Worm (Caenorhabditis elegans) whole organism, L2 larva: ENCODE measurements around the gene C17A2.2.

ENCODE experiments used
- C34F6.9 ChIP-seq: fragments of 150-350 bp; optimal IDR thresholded peaks from 2 replicates; lab custom pipeline; 2014; ENCODE audit warnings: missing biosample characterization, missing genetic modification characterization
- F13H6.1 ChIP-seq: sonication (generic microtip); optimal IDR thresholded peaks from 2 replicates; lab custom pipeline; 2016; ENCODE audit warnings: missing genetic modification characterization, missing compliant biosample characterization
- Y55F3AM.14 ChIP-seq: fragments of 200-800 bp; sonication (Bioruptor generic); optimal IDR thresholded peaks from 2 replicates; lab custom pipeline; 2018; ENCODE audit warnings: mild to moderate bottlenecking, missing genetic modification characterization, missing compliant biosample characterization
- ZK546.5 ChIP-seq: sonication (generic microtip); optimal IDR thresholded peaks from 2 replicates; lab custom pipeline; 2017; ENCODE audit warnings: missing biosample characterization, missing genetic modification characterization
- alr-1 ChIP-seq: fragments of 150-350 bp; optimal IDR thresholded peaks from 2 replicates; lab custom pipeline; 2014; ENCODE audit warnings: missing biosample characterization, missing genetic modification characterization
- aly-2 ChIP-seq: fragments of 150-350 bp; optimal IDR thresholded peaks from 2 replicates; lab custom pipeline; 2014; ENCODE audit warnings: missing biosample characterization, missing genetic modification characterization
- ama-1 ChIP-seq: fragments of 150-350 bp; optimal IDR thresholded peaks from 2 replicates; lab custom pipeline; 2018; ENCODE audit warnings: inconsistent platforms
- blmp-1 ChIP-seq: sonication (generic microtip); optimal IDR thresholded peaks from 2 replicates; lab custom pipeline; 2017; ENCODE audit warnings: missing genetic modification characterization, mild to moderate bottlenecking, missing compliant biosample characterization, antibody characterized with exemption, moderate library complexity; ENCODE audit not compliant: insufficient read depth
- ceh-16 ChIP-seq: fragments of 150-350 bp; optimal IDR thresholded peaks from 2 replicates; lab custom pipeline; 2014; ENCODE audit warnings: missing biosample characterization, missing genetic modification characterization
- ceh-82 ChIP-seq: fragments of 150-350 bp; optimal IDR thresholded peaks from 2 replicates; lab custom pipeline; 2014; ENCODE audit warnings: missing biosample characterization, missing genetic modification characterization
- crh-2 ChIP-seq: sonication (generic microtip); optimal IDR thresholded peaks from 2 replicates; lab custom pipeline; 2017; ENCODE audit warnings: missing biosample characterization, missing genetic modification characterization
- elt-1 ChIP-seq: fragments of 150-350 bp; optimal IDR thresholded peaks from 2 replicates; lab custom pipeline; 2014; ENCODE audit warnings: missing biosample characterization, missing genetic modification characterization
- elt-3 ChIP-seq: sonication (generic microtip); optimal IDR thresholded peaks from 2 replicates; lab custom pipeline; 2017; ENCODE audit warnings: missing biosample characterization, missing genetic modification characterization
- gmeb-1 ChIP-seq: fragments of 150-350 bp; optimal IDR thresholded peaks from 2 replicates; lab custom pipeline; 2014; ENCODE audit warnings: missing biosample characterization, missing genetic modification characterization
- lin-11 ChIP-seq: fragments of 150-350 bp; sonication (generic microtip); optimal IDR thresholded peaks from 2 replicates; lab custom pipeline; 2014; ENCODE audit warnings: missing biosample characterization, missing genetic modification characterization, inconsistent platforms, mixed read lengths
- lin-39 ChIP-seq: fragments of 150-350 bp; optimal IDR thresholded peaks from 2 replicates; lab custom pipeline; 2014; ENCODE audit warnings: missing biosample characterization, missing genetic modification reagents, missing genetic modification characterization
- lsy-2 ChIP-seq, 2 experiments: fragments of 150-350 bp in 1 of 2; sonication (generic microtip) in 1 of 2; optimal IDR thresholded peaks; 2 replicates each; lab custom pipeline; 2014 to 2017; ENCODE audit warnings: missing biosample characterization in 2 of 2, missing genetic modification characterization in 2 of 2
- mab-5 ChIP-seq: fragments of 150-350 bp; optimal IDR thresholded peaks from 2 replicates; lab custom pipeline; 2014; ENCODE audit warnings: missing biosample characterization, missing genetic modification characterization
- nhr-11 ChIP-seq: fragments of 150-350 bp; optimal IDR thresholded peaks from 2 replicates; lab custom pipeline; 2014; ENCODE audit warnings: missing biosample characterization, missing genetic modification characterization
- nhr-12 ChIP-seq: fragments of 150-350 bp; optimal IDR thresholded peaks from 2 replicates; lab custom pipeline; 2014; ENCODE audit warnings: missing biosample characterization, missing genetic modification characterization
- nhr-21 ChIP-seq: fragments of 150-350 bp; optimal IDR thresholded peaks from 2 replicates; lab custom pipeline; 2014; ENCODE audit warnings: missing biosample characterization, missing genetic modification characterization
- nhr-23 ChIP-seq: fragments of 150-350 bp; optimal IDR thresholded peaks from 2 replicates; lab custom pipeline; 2014; ENCODE audit warnings: missing biosample characterization, missing genetic modification reagents, missing genetic modification characterization
- nhr-237 ChIP-seq: fragments of 150-350 bp; optimal IDR thresholded peaks from 2 replicates; lab custom pipeline; 2014; ENCODE audit warnings: missing biosample characterization, missing genetic modification characterization
- nhr-25 ChIP-seq: fragments of 150-350 bp; sonication (generic microtip); optimal IDR thresholded peaks from 3 replicates; lab custom pipeline; 2014; ENCODE audit warnings: missing biosample characterization, missing genetic modification characterization
- nhr-6 ChIP-seq: fragments of 150-350 bp; optimal IDR thresholded peaks from 2 replicates; lab custom pipeline; 2014; ENCODE audit warnings: missing biosample characterization, missing genetic modification characterization
- peb-1 ChIP-seq: fragments of 150-350 bp; optimal IDR thresholded peaks from 2 replicates; lab custom pipeline; 2014; ENCODE audit warnings: missing biosample characterization, missing genetic modification characterization
- sem-4 ChIP-seq: fragments of 150-350 bp; optimal IDR thresholded peaks from 2 replicates; lab custom pipeline; 2014; ENCODE audit warnings: missing biosample characterization, missing genetic modification reagents, missing genetic modification characterization
- skn-1 ChIP-seq: sonication (generic microtip); optimal IDR thresholded peaks from 2 replicates; lab custom pipeline; 2017; ENCODE audit warnings: missing biosample characterization, missing genetic modification characterization
- sma-3 ChIP-seq: sonication (generic microtip); optimal IDR thresholded peaks from 2 replicates; lab custom pipeline; 2016; ENCODE audit warnings: missing genetic modification reagents, missing genetic modification characterization, missing compliant biosample characterization
- sma-9 ChIP-seq, 2 experiments: fragments of 150-350 bp in 1 of 2; sonication (generic microtip) in 1 of 2; optimal IDR thresholded peaks; 2 replicates each; lab custom pipeline; 2014 to 2016; ENCODE audit warnings: missing genetic modification characterization in 2 of 2, mild to moderate bottlenecking in 1 of 2, missing biosample characterization in 1 of 2, missing compliant biosample characterization in 1 of 2, missing genetic modification reagents in 1 of 2, moderate library complexity in 1 of 2
- snpc-4 ChIP-seq: fragments of 150-350 bp; optimal IDR thresholded peaks from 2 replicates; lab custom pipeline; 2014; ENCODE audit warnings: missing biosample characterization, missing genetic modification characterization
- unc-39 ChIP-seq: fragments of 150-350 bp; optimal IDR thresholded peaks from 2 replicates; lab custom pipeline; 2014; ENCODE audit warnings: missing biosample characterization, missing genetic modification characterization
- unc-55 ChIP-seq: fragments of 150-350 bp; sonication (generic microtip); optimal IDR thresholded peaks from 3 replicates; lab custom pipeline; 2014; ENCODE audit warnings: missing biosample characterization, missing genetic modification reagents, missing genetic modification characterization
- zag-1 ChIP-seq: fragments of 150-350 bp; optimal IDR thresholded peaks from 2 replicates; lab custom pipeline; 2014; ENCODE audit warnings: missing biosample characterization, missing genetic modification characterization
- ztf-1 ChIP-seq: fragments of 200-800 bp; sonication (Bioruptor generic); conservative IDR thresholded peaks from 2 replicates; pipeline ENCODE4 v1.3.6; 2022; ENCODE audit warnings: missing genetic modification characterization, missing compliant biosample characterization
- ztf-11 ChIP-seq: sonication (generic microtip); optimal IDR thresholded peaks from 2 replicates; lab custom pipeline; 2017; ENCODE audit warnings: missing biosample characterization, missing genetic modification characterization
- ztf-4 ChIP-seq: fragments of 150-350 bp; optimal IDR thresholded peaks from 2 replicates; lab custom pipeline; 2014; ENCODE audit warnings: missing biosample characterization, missing genetic modification characterization

Gene C17A2.2

ce11 chrII:3846028-3846427 lies at the start of gene C17A2.2:
Gene C17A2.2 (plus strand): TSS chrII:3846328.
- no peak for TF ChIP-seq sma-9 (GFP tag; optimal IDR thresholded peaks at IDR 0.05; lab: Kevin White, UChicago)
- no peak for TF ChIP-seq sma-9 (tag; optimal IDR thresholded peaks at IDR 0.05; lab: Kevin White, UChicago)
- TF ChIP-seq nhr-21, result no peak
- TF ChIP-seq lin-39 (tag; lab: Kevin White, UChicago), result no peak
- no peak for TF ChIP-seq skn-1
- no peak for TF ChIP-seq peb-1 (tag; lab: Kevin White, UChicago)
- no peak for TF ChIP-seq zag-1 (tag; lab: Kevin White, UChicago)
- no peak for TF ChIP-seq F13H6.1 (tag; lab: Kevin White, UChicago)
- no peak for TF ChIP-seq sma-3 (GFP tag; lab: Kevin White, UChicago)
- TF ChIP-seq lin-11 (tag; lab: Kevin White, UChicago), result no peak
- no peak for TF ChIP-seq crh-2
- TF ChIP-seq ama-1 (lab: Kevin White, UChicago), result no peak
- no peak for TF ChIP-seq lsy-2 (tag; optimal IDR thresholded peaks at IDR 0.05; lab: Kevin White, UChicago)
- no peak for TF ChIP-seq aly-2 (tag; lab: Kevin White, UChicago)
- TF ChIP-seq nhr-237, result no peak
- TF ChIP-seq blmp-1 (tag; lab: Kevin White, UChicago), result no peak
- TF ChIP-seq ztf-4 (tag; lab: Kevin White, UChicago), result no peak

DNA sequence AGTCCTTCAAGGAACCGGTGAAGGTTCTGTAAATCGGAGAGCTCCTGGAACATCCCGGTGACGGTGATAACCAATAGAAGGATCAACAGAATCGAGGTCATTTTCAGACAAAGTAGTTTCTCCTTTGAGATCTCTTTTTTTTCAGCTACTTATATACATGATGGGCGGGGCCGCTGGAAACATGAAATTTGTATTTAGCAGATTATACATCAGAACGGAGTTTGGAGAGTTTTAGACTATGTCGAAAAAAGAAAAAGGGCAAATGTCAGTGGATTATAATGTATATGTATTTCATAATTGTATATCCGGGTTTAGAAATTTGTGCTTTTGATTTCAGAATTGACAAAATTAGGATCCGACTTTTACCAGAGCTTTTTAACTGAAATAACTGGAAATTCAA lies 42.9 kb upstream of the C17A2.2 start, which contains the start of gene ins-32:
TSS of gene ins-32 (minus strand) at position 101 of the 400 bp plus-strand sequence.
- TF ChIP-seq C34F6.9 (no peak), nhr-237 (no peak), Y55F3AM.14 (no peak), crh-2 (no peak), elt-3 (no peak), nhr-12 (tag; lab: Kevin White, UChicago) (no peak), ceh-16 (tag; lab: Kevin White, UChicago) (no peak)
- TF ChIP-seq, all 48 proteins: peak for 0

DNA sequence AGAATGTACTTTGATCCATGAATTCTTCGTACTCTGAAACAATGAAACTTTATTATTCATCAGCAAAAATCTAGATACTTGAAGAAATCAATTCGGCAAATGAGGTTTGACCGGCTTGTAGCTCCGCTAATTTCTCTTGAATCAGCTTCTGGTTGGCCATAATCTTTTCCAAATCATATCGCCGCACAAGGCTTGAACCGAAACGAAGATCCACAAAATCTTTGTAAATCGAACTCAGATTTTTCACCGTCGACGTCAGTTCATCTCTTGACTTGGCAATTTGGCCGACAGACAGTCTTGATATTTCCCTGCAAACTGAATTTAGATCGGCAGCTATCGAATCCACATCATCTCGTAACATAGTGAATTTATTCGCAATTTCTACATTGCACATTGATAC lies 40.6 kb upstream of the C17A2.2 start:
- TF ChIP-seq sma-3 (GFP tag; lab: Kevin White, UChicago) (no peak), sem-4 (no peak), gmeb-1 (tag; lab: Kevin White, UChicago) (no peak), C34F6.9 (no peak), Y55F3AM.14 (no peak), lin-11 (tag; lab: Kevin White, UChicago) (no peak), elt-1 (tag; lab: Kevin White, UChicago) (no peak), ama-1 (lab: Kevin White, UChicago) (no peak), unc-55 (GFP tag; lab: Kevin White, UChicago) (no peak), lsy-2 (tag; optimal IDR thresholded peaks at IDR 0.05; lab: Kevin White, UChicago) (no peak), ceh-16 (tag; lab: Kevin White, UChicago) (no peak), nhr-237 (no peak), alr-1 (no peak), nhr-23 (tag; lab: Kevin White, UChicago) (no peak), ceh-82 (no peak)
- TF ChIP-seq, all 48 proteins: peak for 0

- no peak for TF ChIP-seq F13H6.1 (tag; lab: Kevin White, UChicago)
- no peak for TF ChIP-seq snpc-4
- no peak for TF ChIP-seq nhr-6
- TF ChIP-seq sem-4, result no peak
- TF ChIP-seq nhr-237, result no peak
- TF ChIP-seq alr-1, result no peak
- TF ChIP-seq ZK546.5 (tag; lab: Kevin White, UChicago), result no peak
- no peak for TF ChIP-seq C34F6.9
- TF ChIP-seq sma-9 (GFP tag; optimal IDR thresholded peaks at IDR 0.05; lab: Kevin White, UChicago), result no peak
- no peak for TF ChIP-seq sma-9 (tag; optimal IDR thresholded peaks at IDR 0.05; lab: Kevin White, UChicago)
- no peak for TF ChIP-seq nhr-25 (tag; lab: Kevin White, UChicago)
- TF ChIP-seq ztf-1 (GFP tag; lab: Robert Waterston, UW), result no peak
- TF ChIP-seq mab-5 (tag; lab: Kevin White, UChicago), result no peak
- TF ChIP-seq unc-39, result no peak
- TF ChIP-seq elt-3, result no peak
- no peak for TF ChIP-seq nhr-11 (tag; lab: Kevin White, UChicago)
- no peak for TF ChIP-seq ztf-11 (tag; lab: Kevin White, UChicago)
- TF ChIP-seq lin-11 (tag; lab: Kevin White, UChicago), result no peak
These were observed 39.2 kb upstream of the C17A2.2 start, which contains the start of gene F54D10.4 for ce11 chrII:3806964-3807363. Gene F54D10.4 (minus strand): TSS chrII:3807064.
